Fruit fly (Drosophila melanogaster): Measurements from ENCODE around the gene gnu.

The gnu gene

DNA sequence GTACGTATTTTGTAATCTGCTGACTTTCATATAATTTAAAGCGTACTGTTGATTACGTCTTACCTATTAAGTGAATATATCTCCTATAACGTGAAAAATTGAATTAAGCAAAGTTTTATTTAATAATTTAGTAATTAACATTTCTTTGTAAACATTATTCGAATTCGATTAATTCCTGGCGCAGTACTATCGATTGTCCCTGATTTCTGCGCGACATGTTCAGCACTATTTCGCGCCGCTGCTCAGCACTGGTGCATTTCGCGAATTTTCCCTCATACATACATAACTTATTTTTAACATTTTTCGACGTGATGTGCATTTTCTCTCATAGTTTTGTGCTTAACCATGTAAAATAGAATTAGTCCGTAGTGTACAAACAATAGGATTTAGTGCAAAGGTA is 13.5 kb downstream of the gnu start, which contains the start of gene Helz (continued):
- TF ChIP-seq cato (GFP tag; optimal IDR thresholded peaks at IDR 0.05; ENCODE audit: borderline replicate concordance) (no peak), ranshi (GFP tag; IDR thresholded peaks at IDR 0.05) (no peak), CG1602 (GFP tag; optimal IDR thresholded peaks at IDR 0.05) (no peak), bigmax (GFP tag; optimal IDR thresholded peaks at IDR 0.05) (no peak), CG1647 (GFP tag; optimal IDR thresholded peaks at IDR 0.05) (no peak), CG14667 (GFP tag; IDR thresholded peaks at IDR 0.05) (no peak), B-H2 (GFP tag; optimal IDR thresholded peaks at IDR 0.05) (peak; percentile 82), HLH54F (GFP tag; optimal IDR thresholded peaks at IDR 0.05) (no peak), CG2120 (GFP tag; optimal IDR thresholded peaks at IDR 0.05) (no peak), HLH4C (GFP tag; IDR thresholded peaks at IDR 0.05; ENCODE audit: partially characterized antibody) (no peak), fd64A (GFP tag; optimal IDR thresholded peaks at IDR 0.05) (no peak), CG1529 (GFP tag; optimal IDR thresholded peaks at IDR 0.05) (no peak), Doc3 (GFP tag; IDR thresholded peaks at IDR 0.05; ENCODE audit: partially characterized antibody) (no peak), H15 (GFP tag; IDR thresholded peaks at IDR 0.05) (no peak), peb (GFP tag; IDR thresholded peaks at IDR 0.05) (no peak), wor (GFP tag; IDR thresholded peaks at IDR 0.05) (no peak), toy (GFP tag; IDR thresholded peaks at IDR 0.05) (no peak), emc (GFP tag; optimal IDR thresholded peaks at IDR 0.05) (no peak), Usf (GFP tag; optimal IDR thresholded peaks at IDR 0.05) (no peak), CG13287 (GFP tag; IDR thresholded peaks at IDR 0.05; ENCODE audit: partially characterized antibody) (no peak; the same call in 1 of the 2 replicates), MBD-R2 (GFP tag; IDR thresholded peaks at IDR 0.05) (no peak), CG2202 (tag; optimal IDR thresholded peaks at IDR 0.05) (no peak), ac (GFP tag; optimal IDR thresholded peaks at IDR 0.05) (no peak), slou (GFP tag; optimal IDR thresholded peaks at IDR 0.05) (no peak), Max (GFP tag; optimal IDR thresholded peaks at IDR 0.05) (no peak), Dek (tag; optimal IDR thresholded peaks at IDR 0.05) (no peak), C15 (GFP tag; IDR thresholded peaks at IDR 0.05) (no peak), fd102C (GFP tag; optimal IDR thresholded peaks at IDR 0.05) (no peak), otp (GFP tag; IDR thresholded peaks at IDR 0.05) (no peak), h (optimal IDR thresholded peaks at IDR 0.05) (no peak), CG10959 (GFP tag; IDR thresholded peaks at IDR 0.05) (no peak), sc (optimal IDR thresholded peaks at IDR 0.05) (no peak), sc (GFP tag; optimal IDR thresholded peaks at IDR 0.05) (no peak), CG1233 (GFP tag; optimal IDR thresholded peaks at IDR 0.05) (no peak), mld (GFP tag; IDR thresholded peaks at IDR 0.05; ENCODE audit: partially characterized antibody) (no peak), Adf1 (GFP tag; IDR thresholded peaks at IDR 0.05) (no peak), E2f2 (GFP tag; IDR thresholded peaks at IDR 0.05) (peak; percentile 95), CG8388 (GFP tag; optimal IDR thresholded peaks at IDR 0.05) (no peak), run (tag; optimal IDR thresholded peaks at IDR 0.05) (no peak), CG32767 (GFP tag; IDR thresholded peaks at IDR 0.05) (peak; percentile 13; the same call in 1 of the 2 replicates), abd-A (tag; optimal IDR thresholded peaks at IDR 0.05) (no peak), tx (GFP tag; optimal IDR thresholded peaks at IDR 0.05) (no peak), chinmo (GFP tag; IDR thresholded peaks at IDR 0.05; ENCODE audit: partially characterized antibody) (no peak), Dll (GFP tag; IDR thresholded peaks at IDR 0.05; ENCODE audit: partially characterized antibody) (no peak), Deaf1 (tag; optimal IDR thresholded peaks at IDR 0.05) (no peak), danr (GFP tag; IDR thresholded peaks at IDR 0.05) (no peak), CG11085 (GFP tag; IDR thresholded peaks at IDR 0.05) (no peak), Myb (GFP tag; optimal IDR thresholded peaks at IDR 0.05) (no peak), CG15073 (GFP tag; optimal IDR thresholded peaks at IDR 0.05) (no peak), CG17568 (GFP tag; optimal IDR thresholded peaks at IDR 0.05) (no peak), CG5245 (GFP tag; optimal IDR thresholded peaks at IDR 0.05) (no peak), CHES-1-like (GFP tag; optimal IDR thresholded peaks at IDR 0.05) (no peak), Chrac-16 (GFP tag; optimal IDR thresholded peaks at IDR 0.05) (no peak)

Measured in whole organism, embryonic.